Worm (Caenorhabditis elegans): ENCODE data around the gene srh-206.
"Not testable (repeated sequence)": the region's sequence is repeated elsewhere in the genome, so short reads cannot be mapped to it uniquely, and the experiment has no call there.

The srh-206 gene

DNA sequence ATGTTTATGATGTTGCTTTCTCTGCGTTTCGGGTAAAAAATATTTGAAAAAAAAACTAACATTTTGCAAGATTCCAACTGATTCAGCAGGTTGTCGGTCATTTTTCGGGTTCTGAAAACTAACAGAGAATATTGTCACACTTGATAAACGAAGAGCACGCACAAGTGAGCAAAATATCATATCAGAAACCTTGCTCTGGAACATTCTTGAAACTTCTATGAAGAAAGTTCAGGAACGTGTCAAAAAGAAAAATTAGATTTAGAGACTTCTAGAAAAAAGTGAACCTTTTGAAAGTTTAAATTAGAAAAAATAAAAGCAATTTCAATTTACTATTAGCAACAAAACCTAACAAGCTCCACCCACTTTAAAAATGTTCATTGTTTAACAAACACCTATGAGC, 6.7 kb downstream of the srh-206 start, which contains the start of gene fbxa-112:
Gene fbxa-112 (minus strand): TSS at position 101 of the 400 bp plus-strand sequence.
- not testable (repeated sequence) for TF ChIP-seq med-1 (GFP tag; optimal IDR thresholded peaks at IDR 0.05; ENCODE audit: insufficient read depth); T22C8.4 (GFP tag; IDR thresholded peaks at IDR 0.05); klf-2 (GFP tag; conservative IDR thresholded peaks at IDR 0.05)

DNA sequence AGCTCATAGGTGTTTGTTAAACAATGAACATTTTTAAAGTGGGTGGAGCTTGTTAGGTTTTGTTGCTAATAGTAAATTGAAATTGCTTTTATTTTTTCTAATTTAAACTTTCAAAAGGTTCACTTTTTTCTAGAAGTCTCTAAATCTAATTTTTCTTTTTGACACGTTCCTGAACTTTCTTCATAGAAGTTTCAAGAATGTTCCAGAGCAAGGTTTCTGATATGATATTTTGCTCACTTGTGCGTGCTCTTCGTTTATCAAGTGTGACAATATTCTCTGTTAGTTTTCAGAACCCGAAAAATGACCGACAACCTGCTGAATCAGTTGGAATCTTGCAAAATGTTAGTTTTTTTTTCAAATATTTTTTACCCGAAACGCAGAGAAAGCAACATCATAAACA, 15.9 kb downstream of the srh-206 start, which contains the start of gene fbxa-148:
Gene fbxa-148 (plus strand): TSS at position 301 of the 400 bp plus-strand sequence.
- not testable (repeated sequence) for TF ChIP-seq ztf-23 (GFP tag; IDR thresholded peaks at IDR 0.05); T22C8.4 (GFP tag; IDR thresholded peaks at IDR 0.05); cog-1 (tag; optimal IDR thresholded peaks at IDR 0.05)

DNA sequence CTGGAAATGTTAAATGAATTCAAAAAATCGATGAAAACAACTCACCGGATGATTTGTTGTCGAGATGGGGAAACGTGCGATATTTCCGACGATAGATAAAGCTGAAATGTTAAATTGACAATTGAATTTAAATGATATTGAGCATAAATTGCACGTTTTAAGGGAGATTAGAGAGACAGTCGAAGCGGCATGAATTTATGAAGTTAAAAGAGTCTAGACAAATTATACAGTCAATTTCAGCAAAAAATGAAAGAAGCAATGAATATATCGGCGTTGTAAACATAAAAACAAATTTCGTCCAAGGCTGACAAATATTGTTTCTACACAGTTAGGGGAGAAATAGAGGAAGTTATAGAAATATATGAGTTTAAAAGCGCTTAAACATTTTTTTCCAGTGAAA, 27.3 kb downstream of the srh-206 start, which contains the start of gene Y102A5C.36:
Gene Y102A5C.36 (minus strand): TSS at position 101 of the 400 bp plus-strand sequence.
- TF ChIP-seq klf-2 (GFP tag; conservative IDR thresholded peaks at IDR 0.05), result no peak

DNA sequence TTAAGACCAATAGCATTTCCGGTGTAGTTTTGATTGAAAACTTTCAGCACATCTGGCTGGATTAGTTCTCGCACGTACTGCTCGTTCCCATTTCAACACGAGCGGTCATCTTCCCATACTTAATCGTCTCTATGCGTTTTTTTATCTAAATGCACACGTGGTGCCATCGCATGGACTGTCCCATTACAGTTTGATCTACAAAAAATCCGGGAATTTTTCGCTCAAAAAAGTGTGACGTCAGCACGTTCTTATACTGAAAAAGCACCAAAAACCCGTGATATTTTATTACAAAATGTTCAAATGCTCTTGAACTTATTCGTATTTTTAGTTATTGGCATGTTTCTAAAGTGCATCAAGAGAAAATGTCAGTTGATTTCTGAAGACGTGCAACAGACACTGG, 32.7 kb downstream of the srh-206 start, which contains the start of gene Y102A5C.4:
Gene Y102A5C.4 (plus strand): TSS at position 301 of the 400 bp plus-strand sequence.
- TF ChIP-seq klf-2 (GFP tag; conservative IDR thresholded peaks at IDR 0.05) (no peak), T22C8.4 (GFP tag; IDR thresholded peaks at IDR 0.05) (no peak), ztf-29 (GFP tag; IDR thresholded peaks at IDR 0.05) (no peak), cog-1 (tag; optimal IDR thresholded peaks at IDR 0.05) (no peak), flt-1 (GFP tag; IDR thresholded peaks at IDR 0.05) (no peak), ref-1 (GFP tag; conservative IDR thresholded peaks at IDR 0.05) (no peak), med-1 (GFP tag; optimal IDR thresholded peaks at IDR 0.05; ENCODE audit: insufficient read depth) (no peak), tab-1 (GFP tag; IDR thresholded peaks at IDR 0.05) (no peak), ztf-23 (GFP tag; IDR thresholded peaks at IDR 0.05) (no peak)

DNA sequence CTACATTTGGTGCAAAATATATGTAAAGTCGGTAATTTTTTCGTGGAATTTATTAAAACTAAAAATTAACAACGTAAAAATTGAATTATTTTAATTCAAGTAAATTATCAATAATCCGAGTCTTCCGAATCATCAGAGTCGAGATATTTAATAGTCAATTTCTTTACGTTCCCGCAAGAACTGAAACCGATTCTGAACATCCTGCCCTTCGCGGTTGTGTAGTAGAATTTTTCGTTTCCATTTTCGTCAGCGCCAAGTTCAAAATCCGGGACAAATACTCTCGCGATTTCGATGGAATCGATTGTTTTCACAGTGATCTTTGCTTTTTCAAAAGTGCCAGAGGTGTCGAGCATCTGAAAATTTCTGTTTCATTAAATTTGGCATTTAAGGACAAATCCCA, 35.0 kb downstream of the srh-206 start:
- TF ChIP-seq ztf-29 (GFP tag; IDR thresholded peaks at IDR 0.05), result no peak
- TF ChIP-seq ztf-23 (GFP tag; IDR thresholded peaks at IDR 0.05), result no peak
- no peak for TF ChIP-seq T22C8.4 (GFP tag; IDR thresholded peaks at IDR 0.05)
- TF ChIP-seq ref-1 (GFP tag; conservative IDR thresholded peaks at IDR 0.05), result no peak
- no peak for TF ChIP-seq cog-1 (tag; optimal IDR thresholded peaks at IDR 0.05)
- TF ChIP-seq tab-1 (GFP tag; IDR thresholded peaks at IDR 0.05), result no peak
- no peak for TF ChIP-seq flt-1 (GFP tag; IDR thresholded peaks at IDR 0.05)
- no peak for TF ChIP-seq med-1 (GFP tag; optimal IDR thresholded peaks at IDR 0.05; ENCODE audit: insufficient read depth)
- TF ChIP-seq klf-2 (GFP tag; conservative IDR thresholded peaks at IDR 0.05), result no peak

DNA sequence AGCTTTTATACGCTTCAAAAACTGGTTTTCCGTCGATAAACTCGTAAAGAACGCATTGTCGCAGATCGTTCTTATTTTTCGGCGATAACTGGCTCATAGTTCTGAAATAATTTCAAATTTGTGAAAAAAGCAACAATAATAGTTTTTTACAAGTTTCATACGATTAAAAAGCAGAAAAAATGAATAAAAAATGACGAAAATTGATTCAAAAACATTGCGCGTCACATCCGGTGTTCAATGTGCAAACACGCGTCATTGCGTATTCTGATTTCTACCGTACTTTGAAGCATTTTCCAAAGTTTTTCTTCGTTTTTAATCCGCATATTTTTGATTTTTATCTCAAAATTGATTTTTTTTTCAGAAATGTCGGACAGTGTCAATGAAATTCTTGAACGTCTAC, 36.3 kb downstream of the srh-206 start, which contains the start of the genes fbxa-206 and Y102A5C.2:
Gene fbxa-206 (minus strand): TSS at position 101 of the 400 bp plus-strand sequence.
Gene Y102A5C.2 (plus strand): TSS at position 354 of the 400 bp plus-strand sequence.
- TF ChIP-seq med-1 (GFP tag; optimal IDR thresholded peaks at IDR 0.05; ENCODE audit: insufficient read depth) (no peak), cog-1 (tag; optimal IDR thresholded peaks at IDR 0.05) (no peak), tab-1 (GFP tag; IDR thresholded peaks at IDR 0.05) (no peak), ref-1 (GFP tag; conservative IDR thresholded peaks at IDR 0.05) (no peak), T22C8.4 (GFP tag; IDR thresholded peaks at IDR 0.05) (no peak), klf-2 (GFP tag; conservative IDR thresholded peaks at IDR 0.05) (no peak), ztf-29 (GFP tag; IDR thresholded peaks at IDR 0.05) (no peak), ztf-23 (GFP tag; IDR thresholded peaks at IDR 0.05) (no peak), flt-1 (GFP tag; IDR thresholded peaks at IDR 0.05) (no peak)

DNA sequence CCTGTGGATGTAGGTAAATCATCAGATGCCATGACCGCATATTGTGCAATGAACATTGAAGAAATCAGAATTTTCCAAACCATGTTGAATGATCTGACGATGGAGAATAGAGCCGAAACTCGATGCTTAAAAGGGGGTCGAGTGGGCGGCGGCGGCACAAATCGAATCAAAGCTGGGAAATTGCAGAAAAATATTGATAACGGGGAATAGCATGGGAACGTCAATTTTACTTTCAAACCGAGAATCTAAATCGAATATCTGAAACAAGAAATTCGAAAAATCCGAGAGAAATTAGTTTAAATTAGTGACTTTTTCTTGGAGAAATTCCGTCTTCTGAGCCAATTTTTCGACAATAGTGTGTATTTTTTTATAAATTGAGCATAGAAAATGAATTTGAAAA, 38.6 kb downstream of the srh-206 start, which contains the start of gene F09C6.10:
Gene F09C6.10 (minus strand): TSS at position 101 of the 400 bp plus-strand sequence.
- TF ChIP-seq klf-2 (GFP tag; conservative IDR thresholded peaks at IDR 0.05) (no peak), T22C8.4 (GFP tag; IDR thresholded peaks at IDR 0.05) (no peak), tab-1 (GFP tag; IDR thresholded peaks at IDR 0.05) (no peak), ref-1 (GFP tag; conservative IDR thresholded peaks at IDR 0.05) (no peak), med-1 (GFP tag; optimal IDR thresholded peaks at IDR 0.05; ENCODE audit: insufficient read depth) (no peak), flt-1 (GFP tag; IDR thresholded peaks at IDR 0.05) (no peak)

DNA sequence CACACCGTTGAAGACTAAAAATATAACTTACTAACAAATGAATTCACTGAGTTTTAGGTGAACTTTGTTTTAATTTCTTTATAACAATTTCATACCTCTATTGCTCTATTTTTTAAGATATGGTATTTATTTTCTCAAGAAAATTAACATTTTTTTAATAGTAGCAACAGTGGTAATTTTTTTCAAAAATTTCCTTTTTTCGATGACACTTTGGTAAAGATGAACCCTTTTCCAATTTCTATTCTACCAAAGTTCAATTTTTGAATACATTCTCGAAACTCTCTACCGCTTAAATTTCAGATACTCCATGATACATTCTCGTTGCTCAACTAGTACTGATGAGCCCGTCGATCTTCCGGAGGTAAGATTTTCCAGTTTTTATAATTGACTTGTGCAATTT, 42.7 kb downstream of the srh-206 start, which contains the start of gene nhr-116:
Gene nhr-116 (plus strand): TSS at position 301 of the 400 bp plus-strand sequence.
- TF ChIP-seq ref-1 (GFP tag; conservative IDR thresholded peaks at IDR 0.05) (no peak), flt-1 (GFP tag; IDR thresholded peaks at IDR 0.05) (no peak), cog-1 (tag; optimal IDR thresholded peaks at IDR 0.05) (no peak), med-1 (GFP tag; optimal IDR thresholded peaks at IDR 0.05; ENCODE audit: insufficient read depth) (no peak), T22C8.4 (GFP tag; IDR thresholded peaks at IDR 0.05) (no peak), tab-1 (GFP tag; IDR thresholded peaks at IDR 0.05) (no peak)

DNA sequence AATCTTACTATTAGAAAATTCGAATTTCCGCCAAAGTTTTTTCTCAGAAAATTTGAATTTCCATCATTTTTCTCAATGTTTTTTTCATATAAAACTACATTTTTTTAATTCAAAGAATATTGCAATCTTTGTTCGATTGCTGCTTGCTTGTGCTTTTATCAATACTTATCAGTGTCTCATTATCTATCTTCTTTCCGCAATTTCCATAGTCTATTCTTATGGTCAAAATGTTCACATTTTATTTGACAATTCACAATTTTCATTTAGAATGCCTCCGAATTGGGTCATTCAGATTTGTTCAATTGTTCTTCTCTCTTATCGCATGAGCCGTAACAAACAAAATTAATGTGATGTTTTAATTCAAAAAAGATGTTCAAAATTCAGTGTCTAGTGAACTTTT, 43.4 kb downstream of the srh-206 start:
- TF ChIP-seq ref-1 (GFP tag; conservative IDR thresholded peaks at IDR 0.05) (no peak), klf-2 (GFP tag; conservative IDR thresholded peaks at IDR 0.05) (no peak), cog-1 (tag; optimal IDR thresholded peaks at IDR 0.05) (no peak), med-1 (GFP tag; optimal IDR thresholded peaks at IDR 0.05; ENCODE audit: insufficient read depth) (no peak), T22C8.4 (GFP tag; IDR thresholded peaks at IDR 0.05) (no peak)

DNA sequence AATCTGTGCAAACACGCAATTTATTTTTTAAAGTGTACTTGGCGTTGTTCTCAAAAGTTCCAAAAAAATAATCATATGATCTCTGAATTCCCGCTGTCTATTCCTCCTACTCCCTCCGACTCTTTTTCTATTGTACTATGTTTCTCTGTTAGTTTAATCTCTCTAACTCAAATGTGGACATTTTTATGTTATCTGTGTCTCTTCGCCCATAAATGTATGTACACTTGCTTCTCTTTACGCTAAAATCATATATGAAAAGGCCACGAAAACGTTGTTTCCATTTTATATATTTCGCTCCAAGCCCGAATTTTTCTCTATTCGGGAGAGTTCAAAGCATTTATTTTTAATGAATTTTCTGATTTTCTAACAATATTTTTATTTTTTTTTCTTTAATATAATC, 43.8 kb downstream of the srh-206 start:
- TF ChIP-seq klf-2 (GFP tag; conservative IDR thresholded peaks at IDR 0.05), result no peak

DNA sequence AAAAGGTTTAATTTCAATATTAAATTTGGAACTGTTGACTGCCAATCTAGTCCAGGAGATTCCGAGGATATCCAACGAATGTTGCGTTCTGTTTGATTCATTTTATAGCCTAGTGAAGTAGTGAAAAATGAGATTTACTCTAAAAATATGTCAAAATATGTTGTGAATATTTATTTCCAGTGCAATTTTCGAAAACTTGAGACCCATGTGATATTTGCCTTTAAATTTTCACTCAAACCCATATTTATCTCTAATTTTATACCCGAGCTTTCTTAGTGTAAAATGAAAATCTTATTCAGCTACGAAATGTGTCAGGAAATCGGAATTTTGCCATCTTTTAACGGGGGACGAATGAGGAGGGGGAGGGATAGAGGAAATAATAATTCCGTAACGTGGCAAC, 44.8 kb downstream of the srh-206 start, which contains the start of gene F09C6.16:
Gene F09C6.16 (minus strand): TSS at position 101 of the 400 bp plus-strand sequence.
- no peak for TF ChIP-seq cog-1 (tag; optimal IDR thresholded peaks at IDR 0.05)
- TF ChIP-seq ztf-23 (GFP tag; IDR thresholded peaks at IDR 0.05), result no peak
- TF ChIP-seq flt-1 (GFP tag; IDR thresholded peaks at IDR 0.05), result no peak
- no peak for TF ChIP-seq ref-1 (GFP tag; conservative IDR thresholded peaks at IDR 0.05)
- TF ChIP-seq tab-1 (GFP tag; IDR thresholded peaks at IDR 0.05), result no peak
- TF ChIP-seq ztf-29 (GFP tag; IDR thresholded peaks at IDR 0.05), result no peak
- no peak for TF ChIP-seq med-1 (GFP tag; optimal IDR thresholded peaks at IDR 0.05; ENCODE audit: insufficient read depth)
- no peak for TF ChIP-seq T22C8.4 (GFP tag; IDR thresholded peaks at IDR 0.05)
- no peak for TF ChIP-seq klf-2 (GFP tag; conservative IDR thresholded peaks at IDR 0.05)
